Worm (Caenorhabditis elegans) whole organism, L1 larva: Measurements from ENCODE around the gene mip-1.

Source experiments
- elt-2 ChIP-seq: sonication (generic microtip); optimal IDR thresholded peaks from 2 replicates; lab custom pipeline; 2016; ENCODE audit warnings: missing genetic modification characterization, mild to moderate bottlenecking, inconsistent platforms, missing compliant biosample characterization, missing genetic modification reagents
- elt-3 ChIP-seq, 6 experiments: fragments of 150-350 bp in 1 of 6; sonication (generic microtip); optimal IDR thresholded peaks; 2 replicates each; lab custom pipeline; 2017 to 2018; ENCODE audit warnings: missing biosample characterization in 6 of 6, missing genetic modification characterization in 6 of 6, inconsistent platforms in 1 of 6
- nhr-28 ChIP-seq: fragments of 150-350 bp; optimal IDR thresholded peaks from 2 replicates; lab custom pipeline; 2014; ENCODE audit warnings: missing biosample characterization, missing genetic modification characterization
- unc-130 ChIP-seq: fragments of 150-350 bp; optimal IDR thresholded peaks from 2 replicates; lab custom pipeline; 2017; ENCODE audit warnings: missing biosample characterization, missing genetic modification characterization, inconsistent platforms

- TF ChIP-seq unc-130 (tag; lab: Kevin White, UChicago) = no peak
- no peak for TF ChIP-seq elt-3 (tag; optimal IDR thresholded peaks at IDR 0.05; lab: Kevin White, UChicago)
- TF ChIP-seq nhr-28 (tag; lab: Kevin White, UChicago) = no peak
- no peak for TF ChIP-seq elt-2 (tag; lab: Kevin White, UChicago)
Observed at ce11 chrIII:4745934-4746333, 47.0 kb upstream of the mip-1 start, which contains the start of gene F17C8.6.
